Fruit fly (Drosophila melanogaster): ENCODE measurements around the gene Or33c.

Or33c gene

dm6 chr2L:11980075-11980474, 42.3 kb downstream of the Or33c start (continued):
- TF ChIP-seq CG16815 (GFP tag; optimal IDR thresholded peaks at IDR 0.05), result peak; percentile 25
- no peak for TF ChIP-seq tll (GFP tag; optimal IDR thresholded peaks at IDR 0.05)
- no peak for TF ChIP-seq CG14050 (GFP tag; IDR thresholded peaks at IDR 0.05)
- TF ChIP-seq bbx (GFP tag; IDR thresholded peaks at IDR 0.05; ENCODE audit: partially characterized antibody), result no peak
- no peak for TF ChIP-seq nerfin-1 (tag; optimal IDR thresholded peaks at IDR 0.05)
- no peak for TF ChIP-seq Neu2 (GFP tag; optimal IDR thresholded peaks at IDR 0.05; ENCODE audit: borderline replicate concordance)
- peak; percentile 12 for TF ChIP-seq Sox102F (GFP tag; optimal IDR thresholded peaks at IDR 0.05)
- TF ChIP-seq row (GFP tag; IDR thresholded peaks at IDR 0.05), result peak; percentile 36; the same call in 1 of the 3 replicates
- TF ChIP-seq sna (GFP tag; IDR thresholded peaks at IDR 0.05; ENCODE audit: partially characterized antibody), result no peak
- TF ChIP-seq gem (tag; optimal IDR thresholded peaks at IDR 0.05), result peak; percentile 62
- TF ChIP-seq sc (optimal IDR thresholded peaks at IDR 0.05), result no peak
- TF ChIP-seq sc (GFP tag; optimal IDR thresholded peaks at IDR 0.05), result no peak
- TF ChIP-seq dmrt11E (tag; optimal IDR thresholded peaks at IDR 0.05), result peak; percentile 56
- no peak for TF ChIP-seq eyg (GFP tag; optimal IDR thresholded peaks at IDR 0.05)
- no peak for TF ChIP-seq Hey (tag; optimal IDR thresholded peaks at IDR 0.05)
- no peak for TF ChIP-seq en (GFP tag; optimal IDR thresholded peaks at IDR 0.05)
- no peak for TF ChIP-seq exex (tag; optimal IDR thresholded peaks at IDR 0.05)
- no peak for TF ChIP-seq CG2889 (GFP tag; IDR thresholded peaks at IDR 0.05)
- no peak for TF ChIP-seq CG32767 (GFP tag; IDR thresholded peaks at IDR 0.05)
- TF ChIP-seq CG7357 (GFP tag; IDR thresholded peaks at IDR 0.05), result no peak
- no peak for TF ChIP-seq pum (GFP tag; optimal IDR thresholded peaks at IDR 0.05)
- TF ChIP-seq Antp (GFP tag; optimal IDR thresholded peaks at IDR 0.05), result no peak
- peak; percentile 17 for TF ChIP-seq CG10979 (tag; optimal IDR thresholded peaks at IDR 0.05)
- no peak for TF ChIP-seq CG11504 (tag; optimal IDR thresholded peaks at IDR 0.05)
- TF ChIP-seq CG1603 (tag; optimal IDR thresholded peaks at IDR 0.05), result peak; percentile 29
- no peak for TF ChIP-seq CG11723 (GFP tag; optimal IDR thresholded peaks at IDR 0.05)
- TF ChIP-seq B-H2 (GFP tag; optimal IDR thresholded peaks at IDR 0.05), result no peak
- no peak for TF ChIP-seq toy (GFP tag; IDR thresholded peaks at IDR 0.05)
- no peak for TF ChIP-seq CG9817 (tag; optimal IDR thresholded peaks at IDR 0.05)
- TF ChIP-seq CG4854 (GFP tag; optimal IDR thresholded peaks at IDR 0.05), result no peak
- TF ChIP-seq CG42726 (GFP tag; IDR thresholded peaks at IDR 0.05; ENCODE audit: partially characterized antibody), result no peak
- no peak for TF ChIP-seq maf-S (GFP tag; optimal IDR thresholded peaks at IDR 0.05)
- no peak for TF ChIP-seq hbn (GFP tag; IDR thresholded peaks at IDR 0.05; ENCODE audit: partially characterized antibody)
- TF ChIP-seq al (GFP tag; IDR thresholded peaks at IDR 0.05), result no peak
- no peak for TF ChIP-seq Mrtf (GFP tag; IDR thresholded peaks at IDR 0.05)
- peak; percentile 59 for TF ChIP-seq CG2712 (tag; optimal IDR thresholded peaks at IDR 0.05)
- TF ChIP-seq CG15696 (tag; optimal IDR thresholded peaks at IDR 0.05), result no peak
- TF ChIP-seq lola (GFP tag; optimal IDR thresholded peaks at IDR 0.05), result peak in 1 of 3 experiments; percentile 58
- no peak for TF ChIP-seq CG10654 (GFP tag; optimal IDR thresholded peaks at IDR 0.05)
- TF ChIP-seq Ptx1 (GFP tag; IDR thresholded peaks at IDR 0.05), result no peak
- no peak for TF ChIP-seq Drgx (GFP tag; IDR thresholded peaks at IDR 0.05)
- TF ChIP-seq Dbx (GFP tag; IDR thresholded peaks at IDR 0.05), result no peak
- TF ChIP-seq salm (tag; optimal IDR thresholded peaks at IDR 0.05), result no peak
- no peak for TF ChIP-seq tgo (GFP tag; IDR thresholded peaks at IDR 0.05)
- TF ChIP-seq phol (tag; optimal IDR thresholded peaks at IDR 0.05), result peak; percentile 28
- no peak for TF ChIP-seq Sry-β (GFP tag; optimal IDR thresholded peaks at IDR 0.05)
- TF ChIP-seq CG7839 (tag; optimal IDR thresholded peaks at IDR 0.05), result peak; percentile 11
- no peak for TF ChIP-seq CG12071 (GFP tag; optimal IDR thresholded peaks at IDR 0.05)
- TF ChIP-seq unpg (GFP tag; optimal IDR thresholded peaks at IDR 0.05), result peak; percentile 46
- peak; percentile 27 for TF ChIP-seq grau (tag; optimal IDR thresholded peaks at IDR 0.05)
- TF ChIP-seq CG1233 (GFP tag; optimal IDR thresholded peaks at IDR 0.05), result no peak

Data from whole organism, embryonic.